Fruit fly (Drosophila melanogaster) whole organism, wandering third instar larva: ENCODE results near the gene BBS8.

ENCODE experiments used
- Abd-B ChIP-seq: fragments of >200 bp; optimal IDR thresholded peaks from 2 replicates; lab custom pipeline; 2017; ENCODE audit warnings: missing biosample characterization, missing genetic modification characterization
- CG32264 ChIP-seq: fragments of 200-800 bp; sonication (Bioruptor generic); optimal IDR thresholded peaks from 2 replicates; lab custom pipeline; 2016; ENCODE audit warnings: missing biosample characterization, missing genetic modification characterization
- CG9705 ChIP-seq: fragments of 200-800 bp; sonication (Bioruptor generic); optimal IDR thresholded peaks from 2 replicates; lab custom pipeline; 2018; ENCODE audit warnings: missing biosample characterization, mild to moderate bottlenecking, missing genetic modification characterization
- Dif ChIP-seq: fragments of 200-275, 200-300 bp; sonication (Bioruptor generic); optimal IDR thresholded peaks from 2 replicates; lab custom pipeline; 2018; ENCODE audit warnings: missing biosample characterization, missing genetic modification characterization; ENCODE audit not compliant: partially characterized antibody
- GATAd ChIP-seq: sonication (Bioruptor generic); optimal IDR thresholded peaks from 2 replicates; lab custom pipeline; 2016; ENCODE audit warnings: missing biosample characterization, missing genetic modification characterization
- HLH106 ChIP-seq: fragments of 200-800 bp; optimal IDR thresholded peaks from 3 replicates; lab custom pipeline; 2019; ENCODE audit warnings: missing biosample characterization, mild to moderate bottlenecking, missing genetic modification characterization, moderate library complexity
- Hnf4 ChIP-seq: fragments of 200-800 bp; sonication (Bioruptor generic); optimal IDR thresholded peaks from 2 replicates; lab custom pipeline; 2016; ENCODE audit warnings: missing biosample characterization, mild to moderate bottlenecking, missing genetic modification characterization
- Hr78 ChIP-seq: fragments of >200 bp; optimal IDR thresholded peaks from 2 replicates; lab custom pipeline; 2017; ENCODE audit warnings: missing biosample characterization, missing genetic modification characterization
- Hr83 ChIP-seq: fragments of 200-300 bp; sonication (Bioruptor generic); optimal IDR thresholded peaks from 2 replicates; lab custom pipeline; 2016; ENCODE audit warnings: missing biosample characterization, mild to moderate bottlenecking, missing genetic modification characterization, moderate library complexity; ENCODE audit not compliant: poor library complexity, severe bottlenecking
- Jra ChIP-seq: sonication (Bioruptor generic); optimal IDR thresholded peaks from 2 replicates; lab custom pipeline; 2016; ENCODE audit warnings: missing biosample characterization, missing genetic modification characterization
- Mio ChIP-seq: sonication (Bioruptor generic); optimal IDR thresholded peaks from 2 replicates; lab custom pipeline; 2016; ENCODE audit warnings: missing biosample characterization, missing genetic modification characterization
- N ChIP-seq: fragments of >200 bp; optimal IDR thresholded peaks from 2 replicates; lab custom pipeline; 2018; ENCODE audit warnings: missing biosample characterization, missing external identifiers, missing genetic modification characterization
- OdsH ChIP-seq: fragments of 200-800 bp; sonication (Bioruptor generic); optimal IDR thresholded peaks from 2 replicates; lab custom pipeline; 2016; ENCODE audit warnings: missing biosample characterization, mild to moderate bottlenecking, missing genetic modification characterization
- Rel ChIP-seq, 2 experiments: fragments of 200-800 bp; sonication (Bioruptor generic) in 1 of 2; optimal IDR thresholded peaks; 2 replicates in 1 of 2; 3 replicates in 1 of 2; lab custom pipeline; 2016 to 2019; ENCODE audit warnings: mild to moderate bottlenecking in 2 of 2, missing biosample characterization in 2 of 2, missing genetic modification characterization in 2 of 2, moderate library complexity in 1 of 2
- Sp1 ChIP-seq: fragments of 200-800 bp; sonication (Bioruptor generic); optimal IDR thresholded peaks from 3 replicates; lab custom pipeline; 2019; ENCODE audit warnings: missing biosample characterization, mild to moderate bottlenecking, missing genetic modification characterization, moderate library complexity
- Vsx2 ChIP-seq: fragments of 200-300, 225-300 bp; sonication (Bioruptor generic); optimal IDR thresholded peaks from 2 replicates; lab custom pipeline; 2018; ENCODE audit warnings: missing biosample characterization, missing genetic modification characterization; ENCODE audit not compliant: partially characterized antibody
- br ChIP-seq: fragments of 200-800 bp; sonication (Bioruptor generic); optimal IDR thresholded peaks from 2 replicates; lab custom pipeline; 2016; ENCODE audit warnings: missing biosample characterization, missing genetic modification characterization
- brk ChIP-seq: fragments of 200-800 bp; sonication (Bioruptor generic); optimal IDR thresholded peaks from 2 replicates; lab custom pipeline; 2016; ENCODE audit warnings: missing biosample characterization, mild to moderate bottlenecking, missing genetic modification characterization
- dmrt93B ChIP-seq: fragments of 200-800 bp; sonication (Bioruptor generic); optimal IDR thresholded peaks from 2 replicates; lab custom pipeline; 2018; ENCODE audit warnings: missing biosample characterization, mild to moderate bottlenecking, missing genetic modification characterization
- dsf ChIP-seq: sonication (Bioruptor generic); optimal IDR thresholded peaks from 2 replicates; lab custom pipeline; 2016; ENCODE audit warnings: missing biosample characterization, missing genetic modification characterization, borderline replicate concordance
- ey ChIP-seq: fragments of 200-800 bp; sonication (Bioruptor generic); optimal IDR thresholded peaks from 2 replicates; lab custom pipeline; 2016; ENCODE audit warnings: missing biosample characterization, missing genetic modification characterization
- foxo ChIP-seq, 2 experiments: fragments of 200-800 bp; sonication (Bioruptor generic); optimal IDR thresholded peaks; 2 replicates in 1 of 2; 3 replicates in 1 of 2; lab custom pipeline; 2016 to 2017; ENCODE audit warnings: missing biosample characterization in 2 of 2, missing genetic modification characterization in 2 of 2
- fru ChIP-seq: fragments of 200-800 bp; sonication (Bioruptor generic); optimal IDR thresholded peaks from 3 replicates; lab custom pipeline; 2016; ENCODE audit warnings: missing biosample characterization, mild to moderate bottlenecking, missing genetic modification characterization
- h ChIP-seq: fragments of 200-800 bp; sonication (Bioruptor generic); optimal IDR thresholded peaks from 3 replicates; lab custom pipeline; 2016; ENCODE audit warnings: missing biosample characterization, mild to moderate bottlenecking, missing genetic modification characterization
- lola ChIP-seq: fragments of >200 bp; optimal IDR thresholded peaks from 2 replicates; lab custom pipeline; 2017; ENCODE audit warnings: missing biosample characterization, missing genetic modification characterization
- psq ChIP-seq: fragments of 200-800 bp; sonication (Bioruptor generic); optimal IDR thresholded peaks from 3 replicates; lab custom pipeline; 2017; ENCODE audit warnings: missing biosample characterization, mild to moderate bottlenecking, missing genetic modification characterization, moderate library complexity
- rgr ChIP-seq: fragments of 200-800 bp; sonication (Bioruptor generic); optimal IDR thresholded peaks from 3 replicates; lab custom pipeline; 2016; ENCODE audit warnings: missing biosample characterization, mild to moderate bottlenecking, missing genetic modification characterization
- sage ChIP-seq: fragments of 200-800 bp; sonication (Bioruptor generic); optimal IDR thresholded peaks from 2 replicates; lab custom pipeline; 2016; ENCODE audit warnings: missing biosample characterization, mild to moderate bottlenecking, missing genetic modification characterization
- sv ChIP-seq: fragments of 200-800 bp; sonication (Bioruptor generic); optimal IDR thresholded peaks from 3 replicates; lab custom pipeline; 2016; ENCODE audit warnings: missing biosample characterization, missing genetic modification characterization
- woc ChIP-seq: sonication (Bioruptor generic); optimal IDR thresholded peaks from 2 replicates; lab custom pipeline; 2016; ENCODE audit warnings: missing biosample characterization, mild to moderate bottlenecking, missing genetic modification characterization

The BBS8 gene

dm6 chr2L:412931-413330 lies 9.7 kb upstream of the BBS8 start:
- TF ChIP-seq ey (GFP tag; lab: Kevin White, UChicago) = peak; percentile 2
- no peak for TF ChIP-seq sv (GFP tag; lab: Kevin White, UChicago)

- TF ChIP-seq dsf = no peak
- no peak for TF ChIP-seq Hnf4 (GFP tag; lab: Kevin White, UChicago)
- TF ChIP-seq Rel (GFP tag; optimal IDR thresholded peaks at IDR 0.05; lab: Kevin White, UChicago) = no peak
- no peak for TF ChIP-seq Rel (tag; optimal IDR thresholded peaks at IDR 0.05; lab: Kevin White, UChicago)
- no peak for TF ChIP-seq Dif
- TF ChIP-seq brk (GFP tag; lab: Kevin White, UChicago) = no peak
- no peak for TF ChIP-seq psq (GFP tag; lab: Kevin White, UChicago)
- no peak for TF ChIP-seq lola (GFP tag; lab: Kevin White, UChicago)
- no peak for TF ChIP-seq foxo (GFP tag; optimal IDR thresholded peaks at IDR 0.05; lab: Kevin White, UChicago)
- TF ChIP-seq h (GFP tag; lab: Kevin White, UChicago) = no peak
- no peak for TF ChIP-seq fru (GFP tag; lab: Kevin White, UChicago)
- no peak for TF ChIP-seq woc (GFP tag; lab: Kevin White, UChicago)
- TF ChIP-seq sage (GFP tag; lab: Kevin White, UChicago) = no peak
- TF ChIP-seq OdsH (GFP tag; lab: Kevin White, UChicago) = no peak
- TF ChIP-seq Hr78 (GFP tag; lab: Kevin White, UChicago) = no peak
- TF ChIP-seq ey (GFP tag; lab: Kevin White, UChicago) = no peak
- TF ChIP-seq CG9705 (GFP tag; lab: Kevin White, UChicago) = no peak
- no peak for TF ChIP-seq Hr83 (GFP tag; lab: Kevin White, UChicago)
- TF ChIP-seq HLH106 = no peak
- TF ChIP-seq Mio (GFP tag; lab: Kevin White, UChicago) = no peak
- TF ChIP-seq, all 38 proteins: peak for 0
These were observed 8.8 kb upstream of the BBS8 start for dm6 chr2L:413894-414293.

- TF ChIP-seq HLH106 (peak; percentile 88), woc (GFP tag; lab: Kevin White, UChicago) (peak; percentile 97), N (GFP tag; lab: Kevin White, UChicago) (no peak), CG32264 (GFP tag; lab: Kevin White, UChicago) (peak; percentile 17), Rel (GFP tag; optimal IDR thresholded peaks at IDR 0.05; lab: Kevin White, UChicago) (no peak), Rel (tag; optimal IDR thresholded peaks at IDR 0.05; lab: Kevin White, UChicago) (peak; percentile 60), ey (GFP tag; lab: Kevin White, UChicago) (peak; percentile 89), psq (GFP tag; lab: Kevin White, UChicago) (peak; percentile 75), GATAd (GFP tag; lab: Kevin White, UChicago) (no peak), Hr78 (GFP tag; lab: Kevin White, UChicago) (no peak), Vsx2 (GFP tag; lab: Kevin White, UChicago) (no peak), Sp1 (GFP tag; lab: Kevin White, UChicago) (peak; percentile 88), CG9705 (GFP tag; lab: Kevin White, UChicago) (peak; percentile 73), fru (GFP tag; lab: Kevin White, UChicago) (peak; percentile 94), OdsH (GFP tag; lab: Kevin White, UChicago) (peak; percentile 82), sv (GFP tag; lab: Kevin White, UChicago) (peak; percentile 86), rgr (GFP tag; lab: Kevin White, UChicago) (peak; percentile 83), br (GFP tag; lab: Kevin White, UChicago) (peak; percentile 89), Jra (GFP tag; lab: Kevin White, UChicago) (peak; percentile 71), dmrt93B (GFP tag; lab: Kevin White, UChicago) (peak; percentile 81), Dif (no peak), sage (GFP tag; lab: Kevin White, UChicago) (no peak), h (GFP tag; lab: Kevin White, UChicago) (peak; percentile 89), dsf (peak; percentile 69), foxo (GFP tag; optimal IDR thresholded peaks at IDR 0.05; lab: Kevin White, UChicago) (peak in 1 of 2 experiments; percentile 90), Abd-B (GFP tag; lab: Kevin White, UChicago) (no peak)
These were observed 7.9 kb upstream of the BBS8 start, which contains the start of the genes AP-2alpha and ebi for dm6 chr2L:414593-415399. AP-2alpha (minus strand) TSS chr2L:414777. ebi (plus strand) TSS chr2L:415067.
